Fruit fly (Drosophila melanogaster): ENCODE measurements around the gene Fas3.

Gene Fas3

DNA sequence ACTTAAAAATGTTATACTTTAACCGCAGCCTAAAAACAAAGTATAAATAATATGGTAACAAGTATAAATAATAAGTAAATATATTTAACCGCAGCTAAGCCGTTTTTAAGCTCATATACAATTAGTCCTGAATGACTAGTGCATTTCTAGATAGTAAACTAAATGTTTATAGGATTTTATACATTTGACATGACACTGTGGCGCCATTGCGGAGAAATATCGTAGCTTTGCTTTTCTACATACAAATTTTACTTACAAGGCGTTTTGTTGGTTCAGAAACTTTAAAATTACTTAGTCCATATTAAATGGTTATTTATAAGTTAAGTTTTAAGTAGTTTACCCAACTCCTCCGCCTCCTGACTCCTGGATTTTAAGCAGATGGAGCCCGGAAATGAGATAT, 121.3 kb downstream of the Fas3 start:
- no peak for TF ChIP-seq CG17801 (GFP tag; optimal IDR thresholded peaks at IDR 0.05; ENCODE audit: partially characterized antibody)
